Worm (Caenorhabditis elegans): Measurements from ENCODE around the gene inpp-5K.

Gene inpp-5K

DNA sequence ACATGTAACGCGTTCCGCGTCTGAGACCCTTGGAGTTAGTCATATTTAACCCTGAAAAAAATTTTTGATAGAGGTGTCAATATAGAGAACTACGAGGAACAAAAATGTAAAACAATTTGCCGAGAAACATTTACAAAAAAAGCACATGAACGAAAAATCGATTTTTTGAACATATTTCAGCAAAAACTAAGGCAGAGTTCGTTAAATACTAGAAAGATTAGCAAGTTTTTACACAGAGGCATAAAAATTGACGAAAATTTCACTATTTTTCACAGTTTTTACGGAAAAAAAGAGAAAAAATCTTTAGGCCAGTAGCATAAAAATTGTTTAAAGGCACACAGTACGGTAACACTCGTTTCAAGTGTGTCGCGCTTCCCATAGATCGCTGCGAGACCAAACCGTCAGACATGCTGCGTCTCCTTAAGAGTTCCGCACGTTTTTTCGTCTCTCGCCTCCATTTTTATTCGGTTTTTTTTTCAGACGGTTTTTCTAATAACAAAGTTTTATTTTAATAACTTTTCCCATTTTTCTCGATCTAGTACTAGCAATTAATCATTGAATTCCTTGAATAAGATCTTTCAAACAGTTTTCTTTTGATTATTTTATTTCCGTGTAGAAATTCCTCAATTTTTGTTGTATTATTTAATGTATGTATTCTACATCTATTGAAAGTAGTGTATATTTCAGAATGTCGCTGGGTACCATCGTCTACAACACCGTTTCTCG lies 30.8 kb downstream of the inpp-5K start, which contains the start of the genes rpl-21 and C14B9.10 (continued):
- TF ChIP-seq efl-3 (GFP tag; optimal IDR thresholded peaks at IDR 0.05) (no peak), skn-1 (tag; optimal IDR thresholded peaks at IDR 0.05) (peak; percentile 85), fos-1 (tag; optimal IDR thresholded peaks at IDR 0.05) (peak; percentile 76), ama-1 (optimal IDR thresholded peaks at IDR 0.05) (no peak), elt-3 (tag; optimal IDR thresholded peaks at IDR 0.05) (peak in 2 of 6 experiments; percentile 41 to 73), elt-2 (tag; optimal IDR thresholded peaks at IDR 0.05) (peak; percentile 5), C16A3.4 (tag; optimal IDR thresholded peaks at IDR 0.05) (peak; percentile 90), nhr-77 (tag; optimal IDR thresholded peaks at IDR 0.05) (peak; percentile 73), ceh-88 (GFP tag; IDR thresholded peaks at IDR 0.05) (peak; percentile 47; the same call in 1 of the 2 replicates), jun-1 (tag; optimal IDR thresholded peaks at IDR 0.05) (peak; percentile 74), unc-86 (tag; optimal IDR thresholded peaks at IDR 0.05) (peak; percentile 74), unc-130 (tag; optimal IDR thresholded peaks at IDR 0.05) (peak; percentile 95), snu-23 (GFP tag; optimal IDR thresholded peaks at IDR 0.05) (peak; percentile 93), snpc-4 (tag; optimal IDR thresholded peaks at IDR 0.05) (peak; percentile 35), C04F5.9 (tag; optimal IDR thresholded peaks at IDR 0.05) (peak; percentile 50), alr-1 (tag; optimal IDR thresholded peaks at IDR 0.05; ENCODE audit: borderline replicate concordance) (no peak), aly-2 (tag; optimal IDR thresholded peaks at IDR 0.05) (peak; percentile 83), lir-3 (tag; optimal IDR thresholded peaks at IDR 0.05; ENCODE audit: poor library complexity) (peak; percentile 48), nhr-47 (tag; optimal IDR thresholded peaks at IDR 0.05) (peak; percentile 86), fkh-8 (tag; optimal IDR thresholded peaks at IDR 0.05) (peak; percentile 68), hlh-4 (tag; optimal IDR thresholded peaks at IDR 0.05) (no peak), efl-1 (optimal IDR thresholded peaks at IDR 0.05) (peak; percentile 87 to 91), efl-1 (GFP tag; optimal IDR thresholded peaks at IDR 0.05 in 1 of 2) (peak; percentile 77 to 97), lin-15B (tag; optimal IDR thresholded peaks at IDR 0.05) (peak; percentile 78), mef-2 (tag; optimal IDR thresholded peaks at IDR 0.05) (no peak), nhr-20 (tag; optimal IDR thresholded peaks at IDR 0.05) (peak; percentile 85), pax-3 (tag; optimal IDR thresholded peaks at IDR 0.05) (peak; percentile 37), mdl-1 (tag; optimal IDR thresholded peaks at IDR 0.05) (peak in 1 of 2 experiments; percentile 77), dpl-1 (GFP tag; optimal IDR thresholded peaks at IDR 0.05) (peak; percentile 75 to 80 (median 78)), swsn-7 (tag; optimal IDR thresholded peaks at IDR 0.05) (peak; percentile 85), fkh-4 (tag; optimal IDR thresholded peaks at IDR 0.05; ENCODE audit: borderline replicate concordance) (no peak), egl-27 (tag; optimal IDR thresholded peaks at IDR 0.05) (no peak), mep-1 (tag; optimal IDR thresholded peaks at IDR 0.05) (peak; percentile 86)

DNA sequence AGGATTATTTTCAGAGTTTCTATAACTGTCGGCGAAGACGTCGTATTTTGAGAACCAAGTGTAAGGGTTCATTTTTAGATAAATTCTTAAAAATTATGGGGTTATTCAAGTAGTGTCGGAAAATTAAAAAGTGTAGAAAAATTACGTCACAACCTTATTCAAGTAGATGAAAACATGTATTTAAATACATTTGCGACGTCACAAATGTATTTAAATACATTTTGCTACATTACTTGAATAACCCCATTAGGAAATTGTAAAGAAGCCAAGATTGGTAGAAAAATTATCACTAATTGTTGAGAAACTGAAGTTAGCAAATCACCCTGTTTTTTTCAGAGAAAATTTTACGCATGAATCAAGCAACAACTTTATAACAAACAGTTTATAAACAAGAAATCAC lies 31.9 kb downstream of the inpp-5K start:
- TF ChIP-seq lsy-2 (tag; optimal IDR thresholded peaks at IDR 0.05) (peak in 1 of 2 experiments; percentile 28), lin-39 (tag; optimal IDR thresholded peaks at IDR 0.05) (no peak), aly-2 (tag; optimal IDR thresholded peaks at IDR 0.05) (no peak), ztf-4 (tag; optimal IDR thresholded peaks at IDR 0.05) (no peak)

DNA sequence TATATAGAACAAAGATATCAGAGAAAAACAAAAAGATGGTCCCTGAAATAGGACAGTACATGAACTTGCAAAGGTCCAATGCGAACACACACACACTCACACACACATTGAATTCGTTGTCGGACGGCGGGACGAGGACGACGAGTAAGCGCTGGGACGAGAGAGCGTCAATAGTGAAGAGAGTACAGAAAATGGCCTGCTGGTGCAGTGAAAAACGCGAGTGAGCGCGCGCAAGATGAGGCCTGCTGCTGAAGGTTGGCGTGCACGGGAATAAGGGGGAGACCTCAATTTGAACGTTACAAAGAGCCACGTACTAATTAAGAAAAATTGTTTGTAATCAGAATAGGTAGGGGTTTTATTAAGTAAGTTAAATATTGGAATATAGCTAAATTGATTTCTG lies 34.2 kb downstream of the inpp-5K start:
- TF ChIP-seq dsc-1 (tag; optimal IDR thresholded peaks at IDR 0.05): peak; percentile 24
- TF ChIP-seq tlp-1 (tag; optimal IDR thresholded peaks at IDR 0.05): no peak
- peak in 1 of 2 experiments; percentile 29 for TF ChIP-seq mdl-1 (tag; optimal IDR thresholded peaks at IDR 0.05)
- no peak for TF ChIP-seq fos-1 (tag; optimal IDR thresholded peaks at IDR 0.05)
- TF ChIP-seq rnt-1 (tag; optimal IDR thresholded peaks at IDR 0.05): peak; percentile 1
- TF ChIP-seq snu-23 (GFP tag; optimal IDR thresholded peaks at IDR 0.05): peak; percentile 34
- TF ChIP-seq mep-1 (tag; optimal IDR thresholded peaks at IDR 0.05): peak; percentile 47
- TF ChIP-seq nhr-20 (tag; optimal IDR thresholded peaks at IDR 0.05): peak; percentile 15
- no peak for TF ChIP-seq nhr-19 (GFP tag; conservative IDR thresholded peaks at IDR 0.05)
- peak; percentile 3 for TF ChIP-seq tbx-2 (tag; optimal IDR thresholded peaks at IDR 0.05)
- TF ChIP-seq aha-1 (tag; optimal IDR thresholded peaks at IDR 0.05): no peak
- peak; percentile 6 to 20 for TF ChIP-seq lin-35 (GFP tag; optimal IDR thresholded peaks at IDR 0.05)
- TF ChIP-seq lin-14 (GFP tag; optimal IDR thresholded peaks at IDR 0.05): peak; percentile 71
- no peak for TF ChIP-seq nhr-28 (tag; optimal IDR thresholded peaks at IDR 0.05)
- peak; percentile 19 for TF ChIP-seq blmp-1 (tag; optimal IDR thresholded peaks at IDR 0.05)
- peak; percentile 25 to 52 for TF ChIP-seq lsy-2 (tag; optimal IDR thresholded peaks at IDR 0.05)
- TF ChIP-seq efl-1 (optimal IDR thresholded peaks at IDR 0.05): peak in 1 of 2 experiments; percentile 23
- TF ChIP-seq efl-1 (GFP tag; optimal IDR thresholded peaks at IDR 0.05 in 1 of 2): no peak
- TF ChIP-seq swsn-7 (tag; optimal IDR thresholded peaks at IDR 0.05): peak; percentile 29
- no peak for TF ChIP-seq egl-27 (tag; optimal IDR thresholded peaks at IDR 0.05)
- TF ChIP-seq ceh-82 (tag; optimal IDR thresholded peaks at IDR 0.05): peak in 1 of 3 experiments; percentile 8
- peak; percentile 4 for TF ChIP-seq nhr-71 (tag; optimal IDR thresholded peaks at IDR 0.05)
